Worm (Caenorhabditis elegans) whole organism, early embryonic: Measurements from ENCODE around the gene lgc-35.
A peak's percentile ranks its signal among the peaks of the same experiment; 100 is the strongest.

Source experiments
- B0310.2 ChIP-seq: sonication (generic microtip); optimal IDR thresholded peaks from 2 replicates; lab custom pipeline; 2016; ENCODE audit warnings: mild to moderate bottlenecking, missing genetic modification characterization, missing compliant biosample characterization
- F13C5.2 ChIP-seq: sonication (generic microtip); optimal IDR thresholded peaks from 2 replicates; lab custom pipeline; 2017; ENCODE audit warnings: mild to moderate bottlenecking, missing genetic modification characterization, inconsistent platforms, missing compliant biosample characterization
- ama-1 ChIP-seq: fragments of 150-350 bp; optimal IDR thresholded peaks from 2 replicates; lab custom pipeline; 2014
- ceh-13 ChIP-seq: fragments of 200-800 bp; sonication (Bioruptor generic); optimal IDR thresholded peaks from 2 replicates; lab custom pipeline; 2018; ENCODE audit warnings: mild to moderate bottlenecking, missing genetic modification characterization, missing compliant biosample characterization
- ceh-36 ChIP-seq: sonication (generic microtip); optimal IDR thresholded peaks from 2 replicates; lab custom pipeline; 2016; ENCODE audit warnings: missing genetic modification characterization, inconsistent platforms, missing compliant biosample characterization
- ets-7 ChIP-seq: sonication (generic microtip); optimal IDR thresholded peaks from 2 replicates; lab custom pipeline; 2016; ENCODE audit warnings: missing genotype, missing genetic modification characterization, missing compliant biosample characterization
- flt-1 ChIP-seq: fragments of 200-800 bp; sonication (Bioruptor generic); IDR thresholded peaks from 2 replicates; pipeline ENCODE4 v1.3.6; 2022; ENCODE audit warnings: missing genetic modification characterization, missing compliant biosample characterization
- hmbx-1 ChIP-seq: sonication (generic microtip); optimal IDR thresholded peaks from 2 replicates; lab custom pipeline; 2016; ENCODE audit warnings: mild to moderate bottlenecking, missing genetic modification characterization, missing compliant biosample characterization
- hmg-4 ChIP-seq: fragments of 200-800 bp; sonication (Bioruptor generic); optimal IDR thresholded peaks from 2 replicates; lab custom pipeline; 2018; ENCODE audit warnings: mild to moderate bottlenecking, missing genetic modification characterization, missing compliant biosample characterization
- hnd-1 ChIP-seq: sonication (generic microtip); optimal IDR thresholded peaks from 2 replicates; lab custom pipeline; 2016; ENCODE audit warnings: missing genetic modification characterization, missing compliant biosample characterization
- pes-1 ChIP-seq: fragments of 200-800 bp; sonication (Bioruptor generic); IDR thresholded peaks from 2 replicates; pipeline ENCODE4 v1.3.6; 2022; ENCODE audit warnings: missing genetic modification reagents, missing genetic modification characterization, missing compliant biosample characterization
- scrt-1 ChIP-seq: fragments of 200-800 bp; sonication (Bioruptor generic); IDR thresholded peaks from 2 replicates; pipeline ENCODE4 v1.3.6; 2022; ENCODE audit warnings: missing genetic modification characterization, missing compliant biosample characterization
- tbx-37 ChIP-seq: fragments of 200-800 bp; sonication (Bioruptor generic); conservative IDR thresholded peaks from 2 replicates; pipeline ENCODE4 v1.3.6; 2022; ENCODE audit warnings: missing genetic modification reagents, missing genetic modification characterization, missing compliant biosample characterization
- tra-4 ChIP-seq: sonication (generic microtip); optimal IDR thresholded peaks from 2 replicates; lab custom pipeline; 2017; ENCODE audit warnings: missing genetic modification characterization, missing compliant biosample characterization

- peak; percentile 79 for TF ChIP-seq ama-1 (lab: Kevin White, UChicago)
- TF ChIP-seq flt-1 (GFP tag; lab: Robert Waterston, UW), result no peak
- TF ChIP-seq ceh-13 (GFP tag; lab: Kevin White, UChicago), result no peak
- peak; percentile 14 for TF ChIP-seq F13C5.2
- TF ChIP-seq hnd-1 (tag; lab: Kevin White, UChicago), result no peak
- no peak for TF ChIP-seq hmbx-1
- no peak for TF ChIP-seq scrt-1 (GFP tag; lab: Robert Waterston, UW)
- TF ChIP-seq tra-4, result peak; percentile 22
- TF ChIP-seq tbx-37 (GFP tag; lab: Robert Waterston, UW), result no peak
- TF ChIP-seq ets-7 (tag; lab: Kevin White, UChicago), result no peak
- TF ChIP-seq hmg-4, result no peak
- 0 out of 2 replicates have a peak, but pooled peaks have one; percentile 20 for TF ChIP-seq pes-1 (GFP tag; lab: Robert Waterston, UW)
- TF ChIP-seq B0310.2 (tag; lab: Kevin White, UChicago), result peak; percentile 24
- no peak for TF ChIP-seq ceh-36
Measured at ce11 chrII:12787831-12788248, 52.1 kb downstream of the lgc-35 start, which contains the start of gene alkb-7.
